Worm (Caenorhabditis elegans) whole organism, midembryonic: ENCODE data around the gene col-69.
A peak's percentile ranks its signal among the peaks of the same experiment; 100 is the strongest.

Experiments
- T22C8.4 ChIP-seq: fragments of 200-800 bp; sonication (Bioruptor generic); IDR thresholded peaks from 2 replicates; pipeline ENCODE4 v1.3.6; 2022; ENCODE audit warnings: missing genetic modification characterization, missing compliant biosample characterization
- cog-1 ChIP-seq: sonication (generic microtip); optimal IDR thresholded peaks from 2 replicates; lab custom pipeline; 2016; ENCODE audit warnings: missing genetic modification characterization, missing compliant biosample characterization
- flt-1 ChIP-seq: fragments of 200-800 bp; sonication (Bioruptor generic); IDR thresholded peaks from 2 replicates; pipeline ENCODE4 v1.3.6; 2022; ENCODE audit warnings: missing genetic modification characterization, missing compliant biosample characterization
- klf-2 ChIP-seq: fragments of 200-800 bp; sonication (Bioruptor generic); conservative IDR thresholded peaks from 2 replicates; pipeline ENCODE4 v1.3.6; 2022; ENCODE audit warnings: missing genetic modification reagents, missing genetic modification characterization, missing compliant biosample characterization
- med-1 ChIP-seq: sonication (generic microtip); optimal IDR thresholded peaks from 2 replicates; lab custom pipeline; 2017; ENCODE audit warnings: missing genetic modification characterization, mild to moderate bottlenecking, missing compliant biosample characterization, antibody characterized with exemption, missing genetic modification reagents; ENCODE audit not compliant: insufficient read depth
- ref-1 ChIP-seq: fragments of 200-800 bp; sonication (Bioruptor generic); conservative IDR thresholded peaks from 2 replicates; pipeline ENCODE4 v1.3.6; 2022; ENCODE audit warnings: missing genetic modification reagents, missing genetic modification characterization, missing compliant biosample characterization
- tab-1 ChIP-seq: fragments of 200-800 bp; sonication (Bioruptor generic); IDR thresholded peaks from 2 replicates; pipeline ENCODE4 v1.3.6; 2022; ENCODE audit warnings: missing genetic modification characterization, missing compliant biosample characterization
- ztf-23 ChIP-seq: fragments of 200-800 bp; sonication (Bioruptor generic); IDR thresholded peaks from 2 replicates; pipeline ENCODE4 v1.3.6; 2022; ENCODE audit warnings: missing genetic modification reagents, missing genetic modification characterization, missing compliant biosample characterization
- ztf-29 ChIP-seq: fragments of 200-800 bp; sonication (Bioruptor generic); IDR thresholded peaks from 2 replicates; pipeline ENCODE4 v1.3.6; 2022; ENCODE audit warnings: missing genetic modification reagents, missing genetic modification characterization, missing compliant biosample characterization

Gene col-69

ce11 chrII:285627-286550, 19.7 kb downstream of the col-69 start, which contains the start of gene B0432.10:
Gene B0432.10 (minus strand): TSS chrII:286275.
- TF ChIP-seq flt-1 (GFP tag; lab: Robert Waterston, UW) (no peak), cog-1 (tag; lab: Kevin White, UChicago) (peak; percentile 29)

- no peak for TF ChIP-seq T22C8.4 (GFP tag; lab: Robert Waterston, UW)
These were observed 22.0 kb downstream of the col-69 start, which contains the start of gene B0432.9 for ce11 chrII:283594-283993. Gene B0432.9 (minus strand): TSS chrII:283694.

DNA sequence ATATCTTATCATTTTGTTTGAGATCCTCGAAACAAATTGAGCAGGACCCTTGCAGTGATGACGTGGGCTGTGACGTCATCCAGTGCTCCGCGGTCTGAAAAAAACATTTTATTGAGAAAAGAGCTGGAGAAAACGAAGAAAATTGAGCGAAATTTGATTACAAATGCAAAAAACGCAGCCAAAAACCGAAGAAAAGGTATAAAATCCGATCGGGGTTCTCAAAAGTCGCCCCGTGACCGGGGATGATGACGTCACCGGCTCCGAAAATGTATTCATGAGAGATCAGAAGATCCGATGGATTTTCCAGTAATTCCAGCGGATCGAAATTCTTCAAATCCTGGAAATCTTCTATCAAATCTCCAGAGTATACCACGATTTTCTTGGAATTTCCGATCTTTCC, 23.1 kb downstream of the col-69 start, which contains the start of gene trul-1:
Gene trul-1, minus strand, starts transcription at position 101 of the 400 bp plus-strand sequence.
- no peak for TF ChIP-seq klf-2 (GFP tag; lab: Robert Waterston, UW)
- no peak for TF ChIP-seq ztf-23
- TF ChIP-seq cog-1 (tag; lab: Kevin White, UChicago) = no peak
- no peak for TF ChIP-seq flt-1 (GFP tag; lab: Robert Waterston, UW)
- TF ChIP-seq ref-1 (GFP tag; lab: Robert Waterston, UW) = no peak
- TF ChIP-seq ztf-29 (GFP tag; lab: Robert Waterston, UW) = no peak
- TF ChIP-seq med-1 (GFP tag; lab: Kevin White, UChicago) = no peak
- no peak for TF ChIP-seq tab-1 (GFP tag; lab: Robert Waterston, UW)
- TF ChIP-seq T22C8.4 (GFP tag; lab: Robert Waterston, UW) = no peak

- TF ChIP-seq ztf-23 (no peak), flt-1 (GFP tag; lab: Robert Waterston, UW) (no peak), ref-1 (GFP tag; lab: Robert Waterston, UW) (no peak), med-1 (GFP tag; lab: Kevin White, UChicago) (no peak), klf-2 (GFP tag; lab: Robert Waterston, UW) (no peak), ztf-29 (GFP tag; lab: Robert Waterston, UW) (no peak), tab-1 (GFP tag; lab: Robert Waterston, UW) (no peak), cog-1 (tag; lab: Kevin White, UChicago) (no peak), T22C8.4 (GFP tag; lab: Robert Waterston, UW) (no peak)
These were observed 26.9 kb downstream of the col-69 start, which contains the start of gene B0432.8 for ce11 chrII:278636-279035. Gene B0432.8 (minus strand): TSS chrII:278736.

DNA sequence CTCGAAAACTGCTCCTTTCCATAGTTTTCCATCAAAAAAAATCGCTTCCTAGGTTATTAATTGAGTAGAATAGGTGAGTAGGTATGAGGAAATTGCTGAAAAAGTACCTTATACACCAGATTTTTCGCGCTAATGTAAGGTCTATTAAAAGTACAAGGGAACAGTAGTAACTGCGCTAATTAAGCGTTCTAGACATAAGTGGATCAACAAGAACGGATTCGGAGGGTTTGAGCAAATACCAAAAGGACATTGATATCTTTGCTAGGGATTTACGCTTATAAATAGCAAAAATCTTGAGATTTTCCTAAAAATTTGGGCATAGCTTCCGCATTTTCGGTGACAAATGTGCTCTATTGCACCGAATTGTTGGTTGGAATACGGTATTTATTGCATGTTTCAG, 31.7 kb downstream of the col-69 start, which contains the start of gene B0432.7:
Gene B0432.7, minus strand, starts transcription at position 101 of the 400 bp plus-strand sequence.
- no peak for TF ChIP-seq ref-1 (GFP tag; lab: Robert Waterston, UW)

ce11 chrII:264053-264452, 41.5 kb downstream of the col-69 start, which contains the start of gene B0432.14:
Gene B0432.14 (plus strand): TSS chrII:264353.
- no peak for TF ChIP-seq ztf-29 (GFP tag; lab: Robert Waterston, UW)
- TF ChIP-seq T22C8.4 (GFP tag; lab: Robert Waterston, UW) = no peak
- no peak for TF ChIP-seq med-1 (GFP tag; lab: Kevin White, UChicago)
- no peak for TF ChIP-seq flt-1 (GFP tag; lab: Robert Waterston, UW)
- no peak for TF ChIP-seq tab-1 (GFP tag; lab: Robert Waterston, UW)
- no peak for TF ChIP-seq klf-2 (GFP tag; lab: Robert Waterston, UW)
- no peak for TF ChIP-seq ref-1 (GFP tag; lab: Robert Waterston, UW)
- no peak for TF ChIP-seq ztf-23

ce11 chrII:263563-263962, 42.0 kb downstream of the col-69 start, which contains the start of gene scc-2:
Gene scc-2 (minus strand): TSS chrII:263663.
- no peak for TF ChIP-seq ref-1 (GFP tag; lab: Robert Waterston, UW)
- no peak for TF ChIP-seq tab-1 (GFP tag; lab: Robert Waterston, UW)
- no peak for TF ChIP-seq T22C8.4 (GFP tag; lab: Robert Waterston, UW)
- TF ChIP-seq med-1 (GFP tag; lab: Kevin White, UChicago) = no peak
- no peak for TF ChIP-seq ztf-29 (GFP tag; lab: Robert Waterston, UW)
- TF ChIP-seq klf-2 (GFP tag; lab: Robert Waterston, UW) = no peak
- no peak for TF ChIP-seq ztf-23
- TF ChIP-seq cog-1 (tag; lab: Kevin White, UChicago) = no peak
- TF ChIP-seq flt-1 (GFP tag; lab: Robert Waterston, UW) = no peak

DNA sequence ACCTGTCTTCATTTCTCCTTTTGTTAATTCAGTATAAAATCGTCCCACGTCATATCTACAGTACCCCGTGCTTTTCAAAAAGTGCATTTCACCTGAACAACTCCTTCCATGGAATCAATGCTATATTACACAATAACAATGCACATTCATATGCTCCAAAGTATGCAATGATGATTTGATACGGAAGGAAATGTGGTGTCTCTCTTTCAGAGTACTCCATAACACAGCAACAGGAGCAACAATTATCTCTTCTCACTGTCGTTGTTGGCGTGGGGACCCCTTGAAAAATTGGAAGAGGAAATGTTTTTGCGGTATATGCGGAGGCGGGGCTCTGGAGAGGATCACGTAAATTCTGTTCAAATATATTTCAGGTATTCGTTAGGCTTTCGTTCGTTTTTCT, 48.0 kb downstream of the col-69 start, which contains the start of gene cat-2:
Gene cat-2, plus strand, starts transcription at position 301 of the 400 bp plus-strand sequence.
- no peak for TF ChIP-seq cog-1 (tag; lab: Kevin White, UChicago)
- TF ChIP-seq flt-1 (GFP tag; lab: Robert Waterston, UW) = no peak
- TF ChIP-seq T22C8.4 (GFP tag; lab: Robert Waterston, UW) = no peak
- no peak for TF ChIP-seq klf-2 (GFP tag; lab: Robert Waterston, UW)
- TF ChIP-seq ztf-29 (GFP tag; lab: Robert Waterston, UW) = no peak
- no peak for TF ChIP-seq med-1 (GFP tag; lab: Kevin White, UChicago)
- TF ChIP-seq ztf-23 = no peak
- no peak for TF ChIP-seq tab-1 (GFP tag; lab: Robert Waterston, UW)
- TF ChIP-seq ref-1 (GFP tag; lab: Robert Waterston, UW) = no peak

ce11 chrII:255124-255523, 50.4 kb downstream of the col-69 start:
- TF ChIP-seq flt-1 (GFP tag; lab: Robert Waterston, UW) (peak; percentile 89), ref-1 (GFP tag; lab: Robert Waterston, UW) (peak; percentile 55; the same call in 1 of the 2 replicates), cog-1 (tag; lab: Kevin White, UChicago) (peak; percentile 88), ztf-23 (peak; percentile 87), ztf-29 (GFP tag; lab: Robert Waterston, UW) (peak; percentile 84), klf-2 (GFP tag; lab: Robert Waterston, UW) (peak; percentile 58), T22C8.4 (GFP tag; lab: Robert Waterston, UW) (peak; percentile 93), med-1 (GFP tag; lab: Kevin White, UChicago) (peak; percentile 83), tab-1 (GFP tag; lab: Robert Waterston, UW) (peak; percentile 82)
